Worm (Caenorhabditis elegans) whole organism, dauer: Measurements from ENCODE around the gene srlf-30.

Experiments
- unc-62 ChIP-seq: sonication (generic microtip); optimal IDR thresholded peaks from 2 replicates; lab custom pipeline; 2017; ENCODE audit warnings: missing biosample characterization, missing genetic modification reagents, missing genetic modification characterization

Gene srlf-30

ce11 chrIV:10915388-10915787 is 15.2 kb downstream of the srlf-30 start, which contains the start of gene ZK593.3:
Gene ZK593.3, plus strand, starts transcription at chrIV:10915688.
- TF ChIP-seq unc-62 (GFP tag; lab: Kevin White, UChicago): no peak

- TF ChIP-seq unc-62 (GFP tag; lab: Kevin White, UChicago): no peak
Observed at ce11 chrIV:10916134-10916533, 16.0 kb downstream of the srlf-30 start.

- no peak for TF ChIP-seq unc-62 (GFP tag; lab: Kevin White, UChicago)
Observed at ce11 chrIV:10918877-10919560, 18.8 kb downstream of the srlf-30 start.

ce11 chrIV:10919770-10920169 is 19.6 kb downstream of the srlf-30 start, which contains the start of gene rbr-2:
Gene rbr-2, plus strand, starts transcription at chrIV:10920070.
- TF ChIP-seq unc-62 (GFP tag; lab: Kevin White, UChicago): no peak

ce11 chrIV:10933062-10933552 is 32.9 kb downstream of the srlf-30 start, which contains the start of the genes dnc-1 and lsm-7:
Gene dnc-1, minus strand, starts transcription at chrIV:10933203.
Gene lsm-7, plus strand, starts transcription at chrIV:10933502.
- no peak for TF ChIP-seq unc-62 (GFP tag; lab: Kevin White, UChicago)

- TF ChIP-seq unc-62 (GFP tag; lab: Kevin White, UChicago): no peak
Observed at ce11 chrIV:10933777-10934546, 33.8 kb downstream of the srlf-30 start.

ce11 chrIV:10934786-10935185 is 34.6 kb downstream of the srlf-30 start:
- TF ChIP-seq unc-62 (GFP tag; lab: Kevin White, UChicago): no peak

- TF ChIP-seq unc-62 (GFP tag; lab: Kevin White, UChicago): no peak
Observed at ce11 chrIV:10935336-10935735, 35.2 kb downstream of the srlf-30 start.

ce11 chrIV:10935853-10936491 is 35.8 kb downstream of the srlf-30 start, which contains the start of gene lgg-2:
Gene lgg-2, minus strand, starts transcription at chrIV:10935903.
- TF ChIP-seq unc-62 (GFP tag; lab: Kevin White, UChicago): no peak

- no peak for TF ChIP-seq unc-62 (GFP tag; lab: Kevin White, UChicago)
Observed at ce11 chrIV:10936906-10937540, 36.8 kb downstream of the srlf-30 start, which contains the start of gene fic-1. Gene fic-1, plus strand, starts transcription at chrIV:10937454.

- TF ChIP-seq unc-62 (GFP tag; lab: Kevin White, UChicago): no peak
Observed at ce11 chrIV:10948797-10949196, 48.6 kb downstream of the srlf-30 start, which contains the start of gene Y69E1A.1. Gene Y69E1A.1, minus strand, starts transcription at chrIV:10948897.

- TF ChIP-seq unc-62 (GFP tag; lab: Kevin White, UChicago): no peak
Observed at ce11 chrIV:10949510-10949909, 49.3 kb downstream of the srlf-30 start, which contains the start of gene nsph-3.1. Gene nsph-3.1, plus strand, starts transcription at chrIV:10949810.

- TF ChIP-seq unc-62 (GFP tag; lab: Kevin White, UChicago): no peak
Observed at ce11 chrIV:10950363-10951214, 50.4 kb downstream of the srlf-30 start.
